Worm (Caenorhabditis elegans) whole organism, late embryonic: Measurements from ENCODE around the gene moc-2.

Experiments used
- C08G9.2 ChIP-seq: sonication (generic microtip); optimal IDR thresholded peaks from 2 replicates; lab custom pipeline; 2016; ENCODE audit warnings: mild to moderate bottlenecking, missing genetic modification characterization, moderate library complexity, missing compliant biosample characterization
- ama-1 ChIP-seq: fragments of 150-350 bp; optimal IDR thresholded peaks from 2 replicates; lab custom pipeline; 2014
- ceh-2 ChIP-seq: sonication (generic microtip); optimal IDR thresholded peaks from 2 replicates; lab custom pipeline; 2016; ENCODE audit warnings: missing genotype, missing genetic modification characterization, missing compliant biosample characterization
- ceh-22 ChIP-seq: sonication (generic microtip); optimal IDR thresholded peaks from 2 replicates; lab custom pipeline; 2017; ENCODE audit warnings: missing biosample characterization, missing genetic modification characterization
- ceh-6 ChIP-seq: fragments of 200-800 bp; sonication (Bioruptor generic); optimal IDR thresholded peaks from 2 replicates; lab custom pipeline; 2018; ENCODE audit warnings: mild to moderate bottlenecking, missing genetic modification characterization, missing compliant biosample characterization
- elt-4 ChIP-seq: sonication (generic microtip); optimal IDR thresholded peaks from 2 replicates; lab custom pipeline; 2016; ENCODE audit warnings: missing genetic modification characterization, missing compliant biosample characterization
- lim-6 ChIP-seq: sonication (generic microtip); optimal IDR thresholded peaks from 2 replicates; lab custom pipeline; 2016; ENCODE audit warnings: missing genetic modification characterization, missing compliant biosample characterization
- pag-3 ChIP-seq: sonication (generic microtip); optimal IDR thresholded peaks from 2 replicates; lab custom pipeline; 2016; ENCODE audit warnings: missing compliant biosample characterization, missing genetic modification characterization, borderline replicate concordance
- pha-2 ChIP-seq: sonication (generic microtip); optimal IDR thresholded peaks from 2 replicates; lab custom pipeline; 2017; ENCODE audit warnings: mild to moderate bottlenecking, missing genetic modification characterization, missing compliant biosample characterization
- pha-4 ChIP-seq: fragments of 150-350 bp; optimal IDR thresholded peaks from 2 replicates; lab custom pipeline; 2018; ENCODE audit warnings: missing biosample characterization, missing genetic modification reagents, missing genetic modification characterization
- ref-2 ChIP-seq: sonication (generic microtip); optimal IDR thresholded peaks from 2 replicates; lab custom pipeline; 2016; ENCODE audit warnings: missing genetic modification characterization, missing compliant biosample characterization
- tbx-2 ChIP-seq: sonication (generic microtip); optimal IDR thresholded peaks from 2 replicates; lab custom pipeline; 2016; ENCODE audit warnings: missing genetic modification characterization, missing compliant biosample characterization
- ttx-3 ChIP-seq: sonication (generic microtip); optimal IDR thresholded peaks from 2 replicates; lab custom pipeline; 2016; ENCODE audit warnings: missing genetic modification reagents, missing genetic modification characterization, missing compliant biosample characterization
- unc-55 ChIP-seq: sonication (generic microtip); optimal IDR thresholded peaks from 2 replicates; lab custom pipeline; 2017; ENCODE audit warnings: missing biosample characterization, missing genetic modification reagents, missing genetic modification characterization

DNA sequence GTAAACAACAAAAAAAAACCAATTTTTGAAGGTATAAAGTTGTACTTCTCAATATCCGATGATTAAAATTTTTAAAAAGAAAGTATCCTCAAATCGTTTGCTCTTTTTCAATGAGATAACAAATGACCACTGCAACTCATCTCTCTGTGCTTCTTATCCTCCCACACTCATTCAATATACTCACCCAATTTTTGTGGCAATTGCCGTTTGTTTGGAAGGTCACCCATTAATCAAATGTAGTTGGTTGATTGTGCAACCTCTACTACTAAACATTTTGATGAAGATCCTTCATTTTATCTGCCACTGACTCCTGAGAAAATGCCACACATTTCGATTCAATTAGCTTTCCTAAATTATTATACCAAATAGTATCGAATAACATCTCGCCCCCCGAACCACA is 36.3 kb downstream of the moc-2 start:
- TF ChIP-seq pag-3 (tag; lab: Kevin White, UChicago) (no peak), ref-2 (tag; lab: Kevin White, UChicago) (no peak), ceh-2 (tag; lab: Kevin White, UChicago) (no peak), ceh-6 (GFP tag; lab: Kevin White, UChicago) (no peak), pha-4 (tag; lab: Kevin White, UChicago) (no peak), C08G9.2 (tag; lab: Kevin White, UChicago) (no peak), ama-1 (no peak), ceh-22 (tag; lab: Kevin White, UChicago) (no peak), ttx-3 (tag; lab: Kevin White, UChicago) (no peak), unc-55 (GFP tag; lab: Kevin White, UChicago) (no peak), elt-4 (tag; lab: Kevin White, UChicago) (no peak), pha-2 (tag; lab: Kevin White, UChicago) (no peak), lim-6 (tag; lab: Kevin White, UChicago) (no peak), tbx-2 (no peak)
